Fruit fly (Drosophila melanogaster) whole organism, embryonic: ENCODE measurements around the gene Etfb.

Experiments
- Aef1 ChIP-seq: fragments of 200-800 bp; sonication (Bioruptor generic); IDR thresholded peaks from 3 replicates; pipeline ENCODE4 v1.3.6; 2022; ENCODE audit warnings: missing biosample characterization, missing genetic modification characterization
- Asciz ChIP-seq: fragments of 200-800 bp; sonication (Bioruptor generic); optimal IDR thresholded peaks from 2 replicates; lab custom pipeline; 2017; ENCODE audit warnings: missing biosample characterization, mild to moderate bottlenecking, missing genetic modification characterization, missing genetic modification reagents
- B-H1 ChIP-seq: fragments of 200-800 bp; sonication (Bioruptor generic); IDR thresholded peaks from 3 replicates; pipeline ENCODE4 v1.3.6; 2022; ENCODE audit warnings: missing biosample characterization, missing genetic modification characterization
- BEAF-32 ChIP-seq: fragments of 200-800 bp; sonication (Bioruptor generic); optimal IDR thresholded peaks from 3 replicates; lab custom pipeline; 2017; ENCODE audit warnings: missing biosample characterization, missing genetic modification characterization, mild to moderate bottlenecking, moderate library complexity, missing genetic modification reagents
- Bdp1 ChIP-seq: fragments of 200-800 bp; sonication (Bioruptor generic); optimal IDR thresholded peaks from 3 replicates; lab custom pipeline; 2016; ENCODE audit warnings: missing biosample characterization, missing genetic modification characterization
- C15 ChIP-seq: fragments of 200-800 bp; sonication (Bioruptor generic); IDR thresholded peaks from 3 replicates; pipeline ENCODE4 v1.3.6; 2022; ENCODE audit warnings: missing biosample characterization, missing genetic modification characterization
- CG11247 ChIP-seq: fragments of 200-800 bp; sonication (Bioruptor generic); IDR thresholded peaks from 2 replicates; pipeline ENCODE4 v1.3.6; 2022; ENCODE audit warnings: missing biosample characterization, missing genetic modification characterization
- CG11695 ChIP-seq: fragments of 200-800 bp; sonication (Bioruptor generic); IDR thresholded peaks from 3 replicates; pipeline ENCODE4 v1.3.6; 2022; ENCODE audit warnings: missing biosample characterization, missing genetic modification characterization
- CG12104 ChIP-seq: fragments of 200-800 bp; sonication (Bioruptor generic); optimal IDR thresholded peaks from 3 replicates; lab custom pipeline; 2016; ENCODE audit warnings: missing biosample characterization, missing genetic modification characterization
- CG13123 ChIP-seq: fragments of 200-800 bp; sonication (Bioruptor generic); optimal IDR thresholded peaks from 2 replicates; lab custom pipeline; 2016; ENCODE audit warnings: missing biosample characterization, missing genetic modification characterization
- CG13296 ChIP-seq: fragments of 200-800 bp; sonication (Bioruptor generic); optimal IDR thresholded peaks from 3 replicates; lab custom pipeline; 2018; ENCODE audit warnings: missing biosample characterization, mild to moderate bottlenecking, missing genetic modification characterization
- CG13424 ChIP-seq: fragments of 200-800 bp; sonication (Bioruptor generic); optimal IDR thresholded peaks from 2 replicates; lab custom pipeline; 2019; ENCODE audit warnings: missing biosample characterization, mild to moderate bottlenecking, missing genetic modification characterization, moderate library complexity
- CG13624 ChIP-seq: fragments of 200-800 bp; sonication (Bioruptor generic); optimal IDR thresholded peaks from 2 replicates; lab custom pipeline; 2016; ENCODE audit warnings: missing biosample characterization, missing genetic modification characterization
- CG15011 ChIP-seq: fragments of 200-800 bp; sonication (Bioruptor generic); optimal IDR thresholded peaks from 3 replicates; lab custom pipeline; 2018; ENCODE audit warnings: missing biosample characterization, mild to moderate bottlenecking, missing genetic modification characterization
- CG2129 ChIP-seq: fragments of 200-800 bp; sonication (Bioruptor generic); IDR thresholded peaks from 2 replicates; pipeline ENCODE4 v1.3.6; 2022; ENCODE audit warnings: missing biosample characterization, missing genetic modification characterization; ENCODE audit not compliant: partially characterized antibody
- CG2202 ChIP-seq: fragments of 200-800 bp; sonication (Bioruptor generic); optimal IDR thresholded peaks from 2 replicates; lab custom pipeline; 2018; ENCODE audit warnings: missing biosample characterization, mild to moderate bottlenecking, missing genetic modification characterization
- CG31224 ChIP-seq: fragments of 200-800 bp; sonication (Bioruptor generic); IDR thresholded peaks from 2 replicates; pipeline ENCODE4 v1.3.6; 2022; ENCODE audit warnings: missing biosample characterization, missing genetic modification characterization
- CG32772 ChIP-seq: fragments of 200-800 bp; sonication (Bioruptor generic); IDR thresholded peaks from 2 replicates; pipeline ENCODE4 v1.3.6; 2022; ENCODE audit warnings: missing biosample characterization, missing genetic modification characterization
- CG8281 ChIP-seq: fragments of 200-800 bp; sonication (Bioruptor generic); optimal IDR thresholded peaks from 2 replicates; lab custom pipeline; 2018; ENCODE audit warnings: missing biosample characterization, mild to moderate bottlenecking, missing genetic modification characterization, moderate library complexity
- CG8388 ChIP-seq: fragments of 200-800 bp; sonication (Bioruptor generic); optimal IDR thresholded peaks from 2 replicates; lab custom pipeline; 2019; ENCODE audit warnings: missing biosample characterization, mild to moderate bottlenecking, missing genetic modification characterization, moderate library complexity
- CG9609 ChIP-seq: fragments of 200-800 bp; sonication (Bioruptor generic); optimal IDR thresholded peaks from 3 replicates; lab custom pipeline; 2016; ENCODE audit warnings: missing biosample characterization, missing genetic modification characterization
- CG9797 ChIP-seq: fragments of 200-800 bp; sonication (Bioruptor generic); optimal IDR thresholded peaks from 3 replicates; lab custom pipeline; 2018; ENCODE audit warnings: missing biosample characterization, mild to moderate bottlenecking, missing genetic modification characterization
- Camta ChIP-seq: fragments of 200-800 bp; sonication (Bioruptor generic); optimal IDR thresholded peaks from 2 replicates; lab custom pipeline; 2016; ENCODE audit warnings: missing biosample characterization, missing genetic modification characterization
- CkIIα-i1 ChIP-seq: fragments of 200-800 bp; sonication (Bioruptor generic); IDR thresholded peaks from 2 replicates; pipeline ENCODE4 v1.3.6; 2022; ENCODE audit warnings: missing biosample characterization, missing genetic modification characterization
- D19A ChIP-seq: fragments of 200-800 bp; optimal IDR thresholded peaks from 3 replicates; lab custom pipeline; 2019; ENCODE audit warnings: missing biosample characterization, mild to moderate bottlenecking, missing genetic modification characterization, moderate library complexity
- Doc2 ChIP-seq: fragments of 200-800 bp; sonication (Bioruptor generic); IDR thresholded peaks from 2 replicates; pipeline ENCODE4 v1.3.6; 2022; ENCODE audit warnings: missing biosample characterization, missing genetic modification characterization
- ERR ChIP-seq: fragments of 200-800 bp; sonication (Bioruptor generic); optimal IDR thresholded peaks from 2 replicates; lab custom pipeline; 2016; ENCODE audit warnings: missing biosample characterization, missing genetic modification characterization
- HLH54F ChIP-seq: fragments of 200-800 bp; sonication (Bioruptor generic); optimal IDR thresholded peaks from 3 replicates; lab custom pipeline; 2016; ENCODE audit warnings: missing biosample characterization, missing genetic modification characterization
- MESR4 ChIP-seq: fragments of 200-800 bp; sonication (Bioruptor generic); optimal IDR thresholded peaks from 2 replicates; lab custom pipeline; 2018; ENCODE audit warnings: missing biosample characterization, mild to moderate bottlenecking, missing genetic modification characterization, moderate library complexity
- Mrtf ChIP-seq: fragments of 200-800 bp; sonication (Bioruptor generic); IDR thresholded peaks from 3 replicates; pipeline ENCODE4 v1.3.6; 2022; ENCODE audit warnings: missing biosample characterization, missing genetic modification characterization
- NC2β ChIP-seq: fragments of 200-800 bp; sonication (Bioruptor generic); optimal IDR thresholded peaks from 2 replicates; lab custom pipeline; 2016; ENCODE audit warnings: missing biosample characterization, missing genetic modification characterization
- Tbp ChIP-seq: fragments of >200 bp; optimal IDR thresholded peaks from 2 replicates; lab custom pipeline; 2018; ENCODE audit warnings: missing biosample characterization, missing genetic modification characterization
- Trl ChIP-seq, 3 experiments: fragments of >200 bp in 2 of 3; fragments of 200-800 bp in 1 of 3; sonication (Bioruptor generic) in 1 of 3; optimal IDR thresholded peaks; 2 replicates in 1 of 3; 3 replicates in 2 of 3; lab custom pipeline; 2016 to 2017; ENCODE audit warnings: missing biosample characterization in 1 of 3, missing genetic modification characterization in 1 of 3
- Xrp1 ChIP-seq: fragments of 200-800 bp; sonication (Bioruptor generic); IDR thresholded peaks from 2 replicates; pipeline ENCODE4 v1.3.6; 2022; ENCODE audit warnings: missing biosample characterization, missing genetic modification characterization
- ap ChIP-seq: fragments of 200-800 bp; sonication (Bioruptor generic); IDR thresholded peaks from 2 replicates; pipeline ENCODE4 v1.3.6; 2022; ENCODE audit warnings: missing biosample characterization, missing genetic modification characterization
- az2 ChIP-seq: fragments of 200-800 bp; sonication (Bioruptor generic); optimal IDR thresholded peaks from 3 replicates; lab custom pipeline; 2016; ENCODE audit warnings: missing biosample characterization, missing genetic modification characterization
- bsh ChIP-seq, 2 experiments: fragments of 200-800 bp; sonication (Bioruptor generic); optimal IDR thresholded peaks; 2 replicates each; lab custom pipeline; 2017 to 2018; ENCODE audit warnings: mild to moderate bottlenecking in 2 of 2, missing biosample characterization in 2 of 2, missing genetic modification characterization in 2 of 2, moderate library complexity in 1 of 2
- dan ChIP-seq: fragments of 200-800 bp; sonication (Bioruptor generic); IDR thresholded peaks from 2 replicates; pipeline ENCODE4 v1.3.6; 2022; ENCODE audit warnings: missing biosample characterization, missing genetic modification characterization
- dysf ChIP-seq: fragments of 200-800 bp; sonication (Bioruptor generic); IDR thresholded peaks from 3 replicates; pipeline ENCODE4 v1.3.6; 2022; ENCODE audit warnings: missing biosample characterization, missing genetic modification characterization
- en ChIP-seq: fragments of 200-800 bp; sonication (Bioruptor generic); optimal IDR thresholded peaks from 2 replicates; lab custom pipeline; 2016; ENCODE audit warnings: missing biosample characterization, missing genetic modification characterization
- fd64A ChIP-seq: fragments of 200-800 bp; sonication (Bioruptor generic); optimal IDR thresholded peaks from 3 replicates; lab custom pipeline; 2018; ENCODE audit warnings: missing biosample characterization, mild to moderate bottlenecking, missing genetic modification characterization
- fru ChIP-seq: fragments of >200 bp; optimal IDR thresholded peaks from 2 replicates; lab custom pipeline; 2017
- gcm ChIP-seq: fragments of 200-800 bp; sonication (Bioruptor generic); optimal IDR thresholded peaks from 2 replicates; lab custom pipeline; 2019; ENCODE audit warnings: missing biosample characterization, mild to moderate bottlenecking, missing genetic modification characterization, moderate library complexity
- ind ChIP-seq: fragments of 200-800 bp; sonication (Bioruptor generic); optimal IDR thresholded peaks from 3 replicates; lab custom pipeline; 2016; ENCODE audit warnings: missing biosample characterization, missing genetic modification characterization
- lab ChIP-seq: fragments of 200-800 bp; sonication (Bioruptor generic); optimal IDR thresholded peaks from 3 replicates; lab custom pipeline; 2017; ENCODE audit warnings: missing biosample characterization, missing genetic modification characterization, mild to moderate bottlenecking, moderate library complexity, missing genetic modification reagents
- run ChIP-seq: fragments of 200-800 bp; sonication (Bioruptor generic); optimal IDR thresholded peaks from 3 replicates; lab custom pipeline; 2018; ENCODE audit warnings: missing biosample characterization, mild to moderate bottlenecking, missing genetic modification characterization
- sob ChIP-seq: fragments of 200-800 bp; sonication (Bioruptor generic); IDR thresholded peaks from 2 replicates; pipeline ENCODE4 v1.3.6; 2022; ENCODE audit warnings: missing biosample characterization, missing genetic modification characterization
- tgo ChIP-seq: fragments of 200-800 bp; sonication (Bioruptor generic); IDR thresholded peaks from 3 replicates; pipeline ENCODE4 v1.3.6; 2022; ENCODE audit warnings: missing biosample characterization, missing genetic modification characterization
- unc-4 ChIP-seq: fragments of 200-800 bp; sonication (Bioruptor generic); IDR thresholded peaks from 2 replicates; pipeline ENCODE4 v1.3.6; 2022; ENCODE audit warnings: missing biosample characterization, missing genetic modification characterization; ENCODE audit not compliant: partially characterized antibody
- zen2 ChIP-seq: fragments of 200-800 bp; sonication (Bioruptor generic); IDR thresholded peaks from 3 replicates; pipeline ENCODE4 v1.3.6; 2022; ENCODE audit warnings: missing biosample characterization, missing genetic modification characterization; ENCODE audit not compliant: partially characterized antibody
- zf30C ChIP-seq: fragments of 200-800 bp; sonication (Bioruptor generic); optimal IDR thresholded peaks from 3 replicates; lab custom pipeline; 2018; ENCODE audit warnings: missing biosample characterization, mild to moderate bottlenecking, missing genetic modification characterization

Etfb gene

dm6 chr3R:29773833-29774324 lies 28.9 kb downstream of the Etfb start (continued):
- TF ChIP-seq Mrtf (GFP tag; lab: Robert Waterston, UW) = peak; percentile 70; the same call in 2 of the 3 replicates
- peak; percentile 45 for TF ChIP-seq Camta (GFP tag; lab: Kevin White, UChicago)
- no peak for TF ChIP-seq CG2129 (GFP tag; lab: Robert Waterston, UW)
- TF ChIP-seq CG15011 (GFP tag; lab: Kevin White, UChicago) = peak; percentile 55
- TF ChIP-seq bsh (GFP tag; optimal IDR thresholded peaks at IDR 0.05; lab: Kevin White, UChicago) = peak; percentile 56 to 57
- no peak for TF ChIP-seq zf30C (GFP tag; lab: Kevin White, UChicago)
- peak; percentile 64; the same call in 1 of the 2 replicates for TF ChIP-seq CG31224
- no peak for TF ChIP-seq CG2202 (tag; lab: Kevin White, UChicago)
- no peak for TF ChIP-seq fd64A (GFP tag; lab: Kevin White, UChicago)
- peak; percentile 80 for TF ChIP-seq tgo
- peak; percentile 78 for TF ChIP-seq CG13624
- TF ChIP-seq dysf = peak; percentile 89
- TF ChIP-seq CG32772 = peak; percentile 57
- peak; percentile 89 for TF ChIP-seq HLH54F
- peak; percentile 70 for TF ChIP-seq sob
- TF ChIP-seq Doc2 (GFP tag; lab: Robert Waterston, UW) = no peak
- TF ChIP-seq Trl (optimal IDR thresholded peaks at IDR 0.05; lab: Kevin White, UChicago) = no peak
- peak; percentile 40 for TF ChIP-seq Trl (GFP tag; optimal IDR thresholded peaks at IDR 0.05; lab: Kevin White, UChicago)
- TF ChIP-seq CG13424 (tag; lab: Kevin White, UChicago) = peak; percentile 77
- no peak for TF ChIP-seq CkIIα-i1
- TF ChIP-seq ind (GFP tag; lab: Kevin White, UChicago) = peak; percentile 81
- no peak for TF ChIP-seq fru (lab: Kevin White, UChicago)
- peak; percentile 64 for TF ChIP-seq CG11695 (GFP tag; lab: Robert Waterston, UW)
- peak; percentile 73 for TF ChIP-seq Aef1 (GFP tag; lab: Robert Waterston, UW)
- TF ChIP-seq CG8388 (GFP tag; lab: Kevin White, UChicago) = peak; percentile 50
- peak; percentile 27 for TF ChIP-seq CG13296 (GFP tag; lab: Kevin White, UChicago)
- TF ChIP-seq B-H1 (GFP tag; lab: Robert Waterston, UW) = peak; percentile 40
- no peak for TF ChIP-seq Asciz (GFP tag; lab: Kevin White, UChicago)
- TF ChIP-seq zen2 (GFP tag; lab: Robert Waterston, UW) = no peak
- TF ChIP-seq CG13123 = peak; percentile 44
- no peak for TF ChIP-seq Tbp (GFP tag; lab: Kevin White, UChicago)
- TF ChIP-seq CG8281 (tag; lab: Kevin White, UChicago) = peak; percentile 59
- peak; percentile 51 for TF ChIP-seq ap (GFP tag; lab: Robert Waterston, UW)
- peak; percentile 64 for TF ChIP-seq CG12104
- 0 out of 3 replicates have a peak, but pooled peaks have one; percentile 18 for TF ChIP-seq C15 (GFP tag; lab: Robert Waterston, UW)
- TF ChIP-seq NC2β = peak; percentile 30
- peak; percentile 16 for TF ChIP-seq ERR (GFP tag; lab: Kevin White, UChicago)
- TF ChIP-seq Xrp1 (GFP tag; lab: Robert Waterston, UW) = peak; percentile 62
- TF ChIP-seq unc-4 (GFP tag; lab: Robert Waterston, UW) = no peak
- peak; percentile 76 for TF ChIP-seq CG9609 (GFP tag; lab: Kevin White, UChicago)
- TF ChIP-seq MESR4 (GFP tag; lab: Kevin White, UChicago) = no peak
- peak; percentile 65 for TF ChIP-seq az2
- TF ChIP-seq lab (GFP tag; lab: Kevin White, UChicago) = peak; percentile 72
- TF ChIP-seq en (GFP tag; lab: Kevin White, UChicago) = no peak
- TF ChIP-seq run (tag; lab: Kevin White, UChicago) = no peak
- TF ChIP-seq dan (GFP tag; lab: Robert Waterston, UW) = no peak
- TF ChIP-seq Bdp1 (GFP tag; lab: Kevin White, UChicago) = peak; percentile 54
- TF ChIP-seq D19A = peak; percentile 98
- no peak for TF ChIP-seq CG9797 (GFP tag; lab: Kevin White, UChicago)
- no peak; the same call in 1 of the 2 replicates for TF ChIP-seq CG11247
- no peak for TF ChIP-seq BEAF-32
- TF ChIP-seq gcm (GFP tag; lab: Kevin White, UChicago) = no peak
